Fruit fly (Drosophila melanogaster): ENCODE data around the gene emb.

dm6 chr2L:8425962-8426759, 22.8 kb downstream of the emb start:
- TF ChIP-seq Myc (optimal IDR thresholded peaks at IDR 0.05), result no peak
- TF ChIP-seq Dfd (GFP tag; optimal IDR thresholded peaks at IDR 0.05), result no peak
- TF ChIP-seq sv (GFP tag; optimal IDR thresholded peaks at IDR 0.05), result no peak
- no peak for TF ChIP-seq Sp1 (GFP tag; optimal IDR thresholded peaks at IDR 0.05)
- no peak for TF ChIP-seq pan (optimal IDR thresholded peaks at IDR 0.05)
- TF ChIP-seq ey (GFP tag; optimal IDR thresholded peaks at IDR 0.05), result no peak
- TF ChIP-seq sage (GFP tag; optimal IDR thresholded peaks at IDR 0.05), result peak; percentile 17
- peak; percentile 10 for TF ChIP-seq Hnf4 (GFP tag; optimal IDR thresholded peaks at IDR 0.05)
- TF ChIP-seq dl (GFP tag; optimal IDR thresholded peaks at IDR 0.05; ENCODE audit: insufficient read depth in 1 of 2, partially characterized antibody in 2 of 2), result no peak
- TF ChIP-seq Rel (GFP tag; optimal IDR thresholded peaks at IDR 0.05), result no peak
- no peak for TF ChIP-seq Rel (tag; optimal IDR thresholded peaks at IDR 0.05)
- no peak for TF ChIP-seq woc (GFP tag; optimal IDR thresholded peaks at IDR 0.05)
